Fruit fly (Drosophila melanogaster) whole organism: ENCODE data around the gene Oatp26F.

Experiments used
- CG8478 ChIP-seq: fragments of >200 bp; optimal IDR thresholded peaks from 2 replicates; lab custom pipeline; 2018; ENCODE audit warnings: inconsistent platforms
- Dll ChIP-seq: fragments of >200 bp; optimal IDR thresholded peaks from 2 replicates; lab custom pipeline; 2017
- EcR ChIP-seq, 2 experiments: fragments of >200 bp; optimal IDR thresholded peaks; 2 replicates each; lab custom pipeline; 2017; ENCODE audit warnings: missing biosample characterization in 2 of 2, missing genetic modification characterization in 2 of 2, missing genetic modification reagents in 2 of 2
- pan ChIP-seq: fragments of >200 bp; optimal IDR thresholded peaks from 2 replicates; lab custom pipeline; 2017
- psq ChIP-seq: fragments of >200 bp; optimal IDR thresholded peaks from 2 replicates; lab custom pipeline; 2017
- usp ChIP-seq: fragments of >200 bp; optimal IDR thresholded peaks from 2 replicates; lab custom pipeline; 2017; ENCODE audit warnings: missing biosample characterization, missing genetic modification characterization, mixed read lengths

Oatp26F gene

DNA sequence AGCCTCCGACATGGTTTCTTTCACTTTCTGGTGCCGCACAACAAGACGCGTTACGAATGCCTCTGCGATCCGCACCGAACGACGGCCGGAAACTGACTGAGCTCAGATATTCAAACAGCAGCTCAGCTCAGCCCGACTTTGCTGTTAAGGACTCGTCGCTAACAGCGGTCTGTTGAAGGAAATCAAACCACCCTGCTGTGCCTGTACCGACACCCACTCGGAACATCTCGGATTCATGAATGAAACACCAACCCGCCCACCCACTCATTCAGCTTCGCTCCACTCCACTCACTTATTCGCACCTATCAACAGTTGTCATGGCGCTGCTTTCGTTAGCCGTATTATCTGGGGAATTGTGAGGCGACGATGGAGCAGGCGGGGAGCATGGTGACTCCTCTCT, at the start of gene Oatp26F:
Gene Oatp26F, minus strand, starts transcription at position 101 of the 400 bp plus-strand sequence.
- TF ChIP-seq usp (GFP tag; lab: Kevin White, UChicago) (no peak), Dll (lab: Kevin White, UChicago) (no peak), CG8478 (lab: Kevin White, UChicago) (no peak), pan (lab: Kevin White, UChicago) (no peak), EcR (GFP tag; optimal IDR thresholded peaks at IDR 0.05; lab: Kevin White, UChicago) (no peak), psq (lab: Kevin White, UChicago) (no peak)

DNA sequence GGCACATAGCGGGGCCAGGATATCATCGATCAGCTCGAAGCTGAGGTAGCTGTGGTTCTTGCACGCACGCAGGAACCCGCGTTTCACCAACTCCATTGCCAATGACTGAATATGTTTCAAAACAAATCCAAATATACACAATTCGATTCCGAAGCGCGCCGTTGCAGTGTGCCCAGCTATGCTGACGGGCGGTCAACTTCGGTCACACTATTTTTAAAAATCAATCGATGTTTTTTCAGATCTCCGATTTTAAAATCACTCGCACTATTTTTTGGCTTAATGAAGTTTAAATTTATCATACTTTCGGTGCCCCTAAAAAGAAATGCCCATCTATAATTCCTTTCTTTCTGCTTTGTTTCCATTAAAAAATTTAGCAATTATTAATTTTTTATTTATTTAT, 45.2 kb upstream of the Oatp26F start, which contains the start of gene Nse1:
Gene Nse1, minus strand, starts transcription at position 173 of the 400 bp plus-strand sequence.
- TF ChIP-seq pan (lab: Kevin White, UChicago) (no peak), Dll (lab: Kevin White, UChicago) (no peak), psq (lab: Kevin White, UChicago) (no peak), EcR (GFP tag; optimal IDR thresholded peaks at IDR 0.05; lab: Kevin White, UChicago) (no peak), usp (GFP tag; lab: Kevin White, UChicago) (no peak), CG8478 (lab: Kevin White, UChicago) (no peak)

DNA sequence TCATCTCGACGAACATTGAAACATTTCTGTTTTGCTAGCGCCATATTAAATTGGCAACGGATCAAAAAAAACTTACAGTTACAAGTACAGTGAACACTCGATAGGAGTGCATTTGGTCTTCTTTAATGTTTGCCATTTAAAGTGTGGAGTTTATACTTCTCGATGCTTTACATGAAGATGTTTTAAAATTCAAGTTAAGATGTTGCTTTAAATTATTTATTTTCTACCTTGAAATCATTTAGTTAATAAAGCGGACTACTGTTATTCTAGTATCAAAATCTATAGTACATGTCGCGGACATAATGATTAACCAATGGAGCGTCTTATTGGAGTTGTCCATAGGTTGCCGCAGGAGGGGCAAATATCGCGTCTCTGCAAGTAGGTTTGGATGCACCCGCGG, 44.3 kb upstream of the Oatp26F start, which contains the start of gene cort:
Gene cort, minus strand, starts transcription at position 101 of the 400 bp plus-strand sequence.
- TF ChIP-seq Dll (lab: Kevin White, UChicago) = no peak
- TF ChIP-seq usp (GFP tag; lab: Kevin White, UChicago) = no peak
- no peak for TF ChIP-seq pan (lab: Kevin White, UChicago)
- no peak for TF ChIP-seq EcR (GFP tag; optimal IDR thresholded peaks at IDR 0.05; lab: Kevin White, UChicago)
- TF ChIP-seq psq (lab: Kevin White, UChicago) = no peak
- no peak for TF ChIP-seq CG8478 (lab: Kevin White, UChicago)

DNA sequence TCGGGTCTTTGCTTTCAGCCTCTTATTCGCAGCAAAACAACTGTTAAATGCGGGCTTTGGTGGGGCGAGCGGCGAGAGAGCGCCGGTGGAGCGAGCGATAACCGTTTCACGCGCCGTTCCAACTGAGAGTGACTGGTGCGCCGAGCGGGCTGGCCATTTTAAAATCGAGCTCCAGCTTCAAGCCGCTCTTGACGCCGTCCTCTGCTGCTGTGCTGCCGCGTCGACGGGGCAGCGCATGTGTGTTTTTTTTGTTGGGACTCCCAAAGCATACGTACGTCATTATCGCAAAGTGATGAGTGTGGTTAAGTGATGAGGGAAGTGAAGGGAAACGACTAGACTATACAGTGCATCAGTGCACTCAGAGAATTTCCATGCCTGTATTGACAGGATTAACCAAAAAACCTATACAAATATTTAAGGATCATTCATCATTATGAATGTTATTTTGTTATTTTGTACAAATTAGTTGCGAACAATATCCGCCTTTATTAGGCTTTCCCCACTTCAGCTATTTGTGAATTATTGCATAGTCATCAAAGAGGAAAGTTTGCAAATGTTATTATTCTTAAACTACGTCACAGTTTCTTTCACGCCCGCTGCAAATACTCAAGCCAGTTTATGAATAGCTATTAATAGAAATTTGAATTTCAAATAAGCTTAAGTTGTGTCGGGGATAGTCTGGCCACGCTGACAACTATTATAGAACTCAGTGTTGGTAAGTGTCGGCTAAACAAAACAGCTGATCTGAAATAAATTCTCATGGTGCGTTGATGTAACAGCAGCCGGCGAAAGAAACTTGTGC, 41.2 kb upstream of the Oatp26F start, which contains the start of gene Spn27A:
Gene Spn27A, minus strand, starts transcription at position 137 of the 802 bp plus-strand sequence.
- no peak for TF ChIP-seq pan (lab: Kevin White, UChicago)
- no peak for TF ChIP-seq usp (GFP tag; lab: Kevin White, UChicago)
- TF ChIP-seq EcR (GFP tag; optimal IDR thresholded peaks at IDR 0.05; lab: Kevin White, UChicago) = no peak
- no peak for TF ChIP-seq CG8478 (lab: Kevin White, UChicago)
- no peak for TF ChIP-seq Dll (lab: Kevin White, UChicago)
- TF ChIP-seq psq (lab: Kevin White, UChicago) = no peak

- no peak for TF ChIP-seq usp (GFP tag; lab: Kevin White, UChicago)
- TF ChIP-seq CG8478 (lab: Kevin White, UChicago) = no peak
- TF ChIP-seq Dll (lab: Kevin White, UChicago) = no peak
These were observed 39.2 kb upstream of the Oatp26F start for dm6 chr2L:6671409-6671808.

DNA sequence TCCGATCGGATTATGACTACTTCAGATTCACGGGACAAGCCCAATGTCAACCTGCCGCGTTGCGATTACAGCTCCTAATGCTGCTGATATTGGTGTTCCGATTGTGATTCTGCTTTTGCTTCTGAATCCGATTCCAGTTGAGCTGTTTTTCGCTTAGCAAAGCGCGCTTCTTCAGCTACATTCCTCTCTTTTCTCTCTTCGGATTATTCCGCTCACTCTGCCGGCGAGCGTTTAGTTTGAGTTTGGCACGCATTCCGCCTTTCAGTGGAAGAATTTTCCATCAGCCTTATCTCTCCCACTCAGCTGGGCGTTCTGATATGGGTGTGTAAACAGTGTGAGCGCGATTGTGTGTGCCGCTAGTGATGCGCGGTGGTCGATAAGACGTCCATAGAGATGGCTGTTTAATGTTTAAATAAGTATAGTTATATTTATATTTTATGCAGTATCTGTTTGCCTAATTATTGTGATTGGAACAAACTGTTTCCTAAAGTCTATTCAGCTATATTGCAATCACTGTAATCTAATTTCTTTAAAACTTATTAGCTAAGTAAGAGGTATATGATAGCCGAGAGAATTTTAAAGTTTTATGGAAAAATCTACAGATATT, 35.6 kb upstream of the Oatp26F start, which contains the start of gene Galt:
Gene Galt, minus strand, starts transcription at position 315 of the 607 bp plus-strand sequence.
- TF ChIP-seq EcR (GFP tag; optimal IDR thresholded peaks at IDR 0.05; lab: Kevin White, UChicago) (no peak), pan (lab: Kevin White, UChicago) (no peak), psq (lab: Kevin White, UChicago) (no peak), Dll (lab: Kevin White, UChicago) (no peak), CG8478 (lab: Kevin White, UChicago) (no peak), usp (GFP tag; lab: Kevin White, UChicago) (no peak)

- no peak for TF ChIP-seq Dll (lab: Kevin White, UChicago)
- TF ChIP-seq psq (lab: Kevin White, UChicago) = no peak
- TF ChIP-seq pan (lab: Kevin White, UChicago) = no peak
- TF ChIP-seq EcR (GFP tag; optimal IDR thresholded peaks at IDR 0.05; lab: Kevin White, UChicago) = no peak
- TF ChIP-seq CG8478 (lab: Kevin White, UChicago) = no peak
These were observed 31.4 kb upstream of the Oatp26F start, which contains the start of the genes CG13771, CG34310 and cup for dm6 chr2L:6663562-6664051. Gene CG13771 (minus strand): TSS chr2L:6663612. Gene CG34310 (plus strand): TSS chr2L:6663664. Gene cup (plus strand): TSS chr2L:6663664.

DNA sequence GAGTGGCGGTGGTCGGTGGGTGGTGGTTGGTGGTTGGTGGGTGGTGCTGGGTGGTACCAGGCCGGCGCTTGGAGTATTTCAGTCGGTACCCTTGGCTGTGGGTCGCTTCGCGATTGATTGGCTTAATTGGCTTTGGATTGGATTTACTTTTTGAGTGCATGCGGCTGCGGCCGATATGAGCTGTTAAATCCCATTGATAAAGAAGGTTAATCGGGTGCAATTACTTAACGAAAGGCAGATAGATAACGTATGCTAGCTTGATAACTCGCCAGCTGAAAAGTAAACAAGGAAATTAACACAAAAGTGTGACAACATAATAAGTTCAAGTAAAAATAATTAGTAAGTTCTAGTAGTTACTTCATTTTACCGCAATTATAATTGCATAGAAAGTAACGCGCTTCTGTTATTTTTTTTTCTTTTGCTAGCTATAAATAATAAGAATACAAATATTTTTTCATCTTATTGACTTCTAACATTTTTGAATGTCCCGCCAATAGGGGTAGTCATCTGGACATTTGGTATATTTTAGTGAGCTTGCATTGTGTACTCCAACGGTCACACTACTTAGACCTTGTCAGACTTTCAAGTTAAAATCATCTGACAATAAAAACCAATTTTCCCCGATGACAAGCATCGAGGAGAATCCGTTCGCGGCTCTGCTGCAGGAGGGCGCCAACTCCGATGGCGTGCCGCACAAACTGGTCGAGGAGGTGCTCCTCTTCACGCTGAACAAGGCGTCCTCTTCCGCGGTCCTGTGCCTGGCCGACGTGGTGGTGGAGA, 26.0 kb upstream of the Oatp26F start, which contains the start of the genes CG31636 and Ube4A:
Gene CG31636, minus strand, starts transcription at position 184 of the 780 bp plus-strand sequence.
Gene Ube4A, plus strand, starts transcription at position 549 of the 780 bp plus-strand sequence.
- TF ChIP-seq EcR (GFP tag; optimal IDR thresholded peaks at IDR 0.05; lab: Kevin White, UChicago) = no peak
- peak; percentile 54 for TF ChIP-seq pan (lab: Kevin White, UChicago)

dm6 chr2L:6656264-6656676, 24.1 kb upstream of the Oatp26F start, which contains the start of gene CG31633:
Gene CG31633 (minus strand): TSS chr2L:6656321.
- TF ChIP-seq CG8478 (lab: Kevin White, UChicago) = no peak
- no peak for TF ChIP-seq Dll (lab: Kevin White, UChicago)
- TF ChIP-seq pan (lab: Kevin White, UChicago) = no peak
- TF ChIP-seq EcR (GFP tag; optimal IDR thresholded peaks at IDR 0.05; lab: Kevin White, UChicago) = no peak
- TF ChIP-seq psq (lab: Kevin White, UChicago) = no peak
- TF ChIP-seq usp (GFP tag; lab: Kevin White, UChicago) = no peak

DNA sequence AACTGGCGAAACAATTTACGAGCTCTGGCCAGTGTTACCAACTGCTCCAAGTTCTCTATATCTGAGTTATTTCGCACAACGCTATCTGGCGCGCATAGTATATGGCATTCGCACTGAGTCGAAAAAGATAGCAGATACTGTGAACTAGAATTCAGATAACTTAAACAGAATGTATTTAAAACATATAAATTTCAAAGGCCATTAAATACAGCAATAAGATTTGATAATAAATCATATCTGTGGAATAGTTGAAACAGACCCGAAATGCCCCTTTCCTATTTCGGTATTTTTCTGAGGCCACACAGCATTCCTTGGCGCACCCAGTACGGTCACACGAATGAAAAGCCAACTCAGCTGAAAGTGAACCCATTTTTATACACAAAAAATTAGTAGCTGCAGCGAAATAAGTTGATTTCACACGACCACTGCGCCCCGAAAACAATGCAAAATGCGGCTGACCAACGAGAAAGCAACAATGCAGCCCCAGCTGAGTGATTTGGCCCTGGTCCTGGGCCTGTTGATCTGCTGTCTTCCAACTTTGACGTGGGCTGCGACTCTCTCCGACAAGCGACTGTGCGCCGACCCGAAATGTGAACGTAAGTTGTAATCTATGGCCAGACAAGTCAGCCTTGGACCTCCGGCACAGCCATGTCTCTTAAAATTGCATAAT, 17.0 kb upstream of the Oatp26F start, which contains the start of the genes CG31635 and Tango1:
Gene CG31635, minus strand, starts transcription at position 30 of the 670 bp plus-strand sequence.
Gene Tango1, plus strand, starts transcription at position 304 of the 670 bp plus-strand sequence.
- TF ChIP-seq usp (GFP tag; lab: Kevin White, UChicago) (no peak), CG8478 (lab: Kevin White, UChicago) (no peak), Dll (lab: Kevin White, UChicago) (no peak), psq (lab: Kevin White, UChicago) (no peak), EcR (GFP tag; optimal IDR thresholded peaks at IDR 0.05; lab: Kevin White, UChicago) (no peak), pan (lab: Kevin White, UChicago) (no peak)
